Worm (Caenorhabditis elegans) whole organism, L1 larva: ENCODE measurements around the gene Y38H8A.7.

Experiments used
- grh-1 ChIP-seq: fragments of 200-800 bp; sonication (Bioruptor generic); IDR thresholded peaks from 2 replicates; pipeline ENCODE4 v1.3.6; 2022; ENCODE audit warnings: missing genetic modification reagents, missing genetic modification characterization, missing compliant biosample characterization
- lin-14 ChIP-seq: fragments of 200-800 bp; sonication (Bioruptor generic); optimal IDR thresholded peaks from 2 replicates; lab custom pipeline; 2018; ENCODE audit warnings: mild to moderate bottlenecking, missing genetic modification characterization, moderate library complexity, missing compliant biosample characterization
- nhr-237 ChIP-seq: fragments of 150-350 bp; optimal IDR thresholded peaks from 2 replicates; lab custom pipeline; 2014; ENCODE audit warnings: missing biosample characterization, missing genetic modification characterization
- nhr-85 ChIP-seq: sonication (generic microtip); peaks from one replicate; lab custom pipeline; 2016; ENCODE audit warnings: missing genetic modification characterization, inconsistent platforms, missing compliant biosample characterization
- xbp-1 ChIP-seq: sonication (generic microtip); optimal IDR thresholded peaks from 2 replicates; lab custom pipeline; 2016; ENCODE audit warnings: missing genetic modification characterization, missing compliant biosample characterization

DNA sequence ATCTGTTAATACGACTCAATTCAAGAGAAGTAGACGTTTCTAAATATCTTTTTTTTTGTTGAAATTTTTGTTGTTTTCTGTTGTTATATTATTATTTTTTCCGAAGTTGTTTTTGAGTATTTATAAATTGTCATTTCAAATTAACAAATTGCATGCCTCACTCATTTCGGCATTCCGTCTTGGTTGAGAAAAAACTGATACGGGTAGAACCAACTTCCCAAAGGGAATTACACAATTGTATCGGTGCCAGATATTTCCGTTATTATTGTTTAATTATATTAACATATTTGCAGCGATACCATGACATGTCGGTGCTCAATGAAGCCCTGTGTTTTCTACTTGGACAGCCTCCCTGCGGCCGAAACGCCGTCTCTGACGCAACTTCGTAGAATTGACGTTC lies 26.1 kb upstream of the Y38H8A.7 start, which contains the start of gene K09B11.4:
- TF ChIP-seq lin-14 (no peak), grh-1 (GFP tag; lab: Robert Waterston, UW) (no peak), xbp-1 (no peak), nhr-237 (no peak), nhr-85 (tag; lab: Kevin White, UChicago) (no peak)
